Worm (Caenorhabditis elegans) whole organism, L4/young adult: Measurements from ENCODE around the gene C03B1.17.

Experiments used
- W03F9.2 ChIP-seq: fragments of 150-350 bp; optimal IDR thresholded peaks from 2 replicates; lab custom pipeline; 2014; ENCODE audit warnings: missing biosample characterization, missing genetic modification characterization
- dao-5 ChIP-seq: sonication (generic microtip); optimal IDR thresholded peaks from 2 replicates; lab custom pipeline; 2016; ENCODE audit warnings: missing genotype, missing genetic modification characterization, moderate library complexity, missing compliant biosample characterization
- him-1 ChIP-seq: sonication (generic microtip); optimal IDR thresholded peaks from 2 replicates; lab custom pipeline; 2016; ENCODE audit warnings: missing genotype, missing genetic modification reagents, missing genetic modification characterization, missing compliant biosample characterization

DNA sequence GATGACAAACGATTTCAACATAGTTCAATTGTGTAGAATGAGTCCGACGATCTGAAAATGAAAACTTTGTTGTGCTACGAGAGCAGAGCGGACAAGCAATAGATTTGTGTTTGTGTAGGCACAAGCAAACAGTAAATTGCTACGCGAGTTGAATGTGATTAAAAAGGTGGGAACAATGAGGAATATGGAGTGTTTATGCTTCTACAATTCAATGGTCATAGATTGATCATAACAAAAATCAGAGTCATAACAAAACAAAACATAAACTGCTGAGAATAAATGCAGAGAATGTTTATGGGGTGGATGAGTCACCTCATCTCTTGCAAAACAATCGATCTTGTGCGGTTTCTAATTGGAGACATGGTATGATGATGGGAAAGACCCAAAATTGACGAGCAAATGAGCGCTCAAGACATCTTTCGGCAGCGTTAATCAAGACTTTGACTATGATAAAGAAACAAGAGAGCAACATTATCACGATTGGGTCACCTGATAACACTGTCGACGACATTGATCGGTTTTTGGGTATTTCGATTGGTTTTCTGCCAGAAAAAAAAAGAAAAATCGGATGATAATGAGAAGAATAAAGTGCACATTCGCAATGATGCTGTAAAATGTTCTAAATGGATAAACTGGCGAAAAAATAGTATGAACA, 4.3 kb downstream of the C03B1.17 start, which contains the start of gene lmp-1:
- TF ChIP-seq him-1 (no peak), W03F9.2 (no peak), dao-5 (tag; lab: Kevin White, UChicago) (no peak)
